Fruit fly (Drosophila melanogaster) whole organism: ENCODE results near the gene capu.

Experiments
- CG8478 ChIP-seq: fragments of >200 bp; optimal IDR thresholded peaks from 2 replicates; lab custom pipeline; 2018; ENCODE audit warnings: inconsistent platforms
- Dll ChIP-seq: fragments of >200 bp; optimal IDR thresholded peaks from 2 replicates; lab custom pipeline; 2017
- EcR ChIP-seq, 2 experiments: fragments of >200 bp; optimal IDR thresholded peaks; 2 replicates each; lab custom pipeline; 2017; ENCODE audit warnings: missing biosample characterization in 2 of 2, missing genetic modification characterization in 2 of 2, missing genetic modification reagents in 2 of 2
- pan ChIP-seq: fragments of >200 bp; optimal IDR thresholded peaks from 2 replicates; lab custom pipeline; 2017
- psq ChIP-seq: fragments of >200 bp; optimal IDR thresholded peaks from 2 replicates; lab custom pipeline; 2017
- usp ChIP-seq: fragments of >200 bp; optimal IDR thresholded peaks from 2 replicates; lab custom pipeline; 2017; ENCODE audit warnings: missing biosample characterization, missing genetic modification characterization, mixed read lengths

dm6 chr2L:3883939-3884338, 18.7 kb downstream of the capu start:
- no peak for TF ChIP-seq pan (lab: Kevin White, UChicago)
- TF ChIP-seq Dll: no peak
- TF ChIP-seq psq (lab: Kevin White, UChicago): no peak
- no peak for TF ChIP-seq usp
- TF ChIP-seq CG8478 (lab: Kevin White, UChicago): no peak
- TF ChIP-seq EcR (GFP tag; optimal IDR thresholded peaks at IDR 0.05; lab: Kevin White, UChicago): no peak
